Worm (Caenorhabditis elegans) whole organism, L2 larva: ENCODE data around the gene C17E7.9.

Experiments
- F13H6.1 ChIP-seq: sonication (generic microtip); optimal IDR thresholded peaks from 2 replicates; lab custom pipeline; 2016; ENCODE audit warnings: missing genetic modification characterization, missing compliant biosample characterization
- Y55F3AM.14 ChIP-seq: fragments of 200-800 bp; sonication (Bioruptor generic); optimal IDR thresholded peaks from 2 replicates; lab custom pipeline; 2018; ENCODE audit warnings: mild to moderate bottlenecking, missing genetic modification characterization, missing compliant biosample characterization
- ama-1 ChIP-seq: fragments of 150-350 bp; optimal IDR thresholded peaks from 2 replicates; lab custom pipeline; 2018; ENCODE audit warnings: inconsistent platforms
- lin-13 ChIP-seq: fragments of 150-350 bp; optimal IDR thresholded peaks from 2 replicates; lab custom pipeline; 2014; ENCODE audit warnings: missing biosample characterization, missing genetic modification reagents, missing genetic modification characterization
- lsy-2 ChIP-seq, 2 experiments: fragments of 150-350 bp in 1 of 2; sonication (generic microtip) in 1 of 2; optimal IDR thresholded peaks; 2 replicates each; lab custom pipeline; 2014 to 2017; ENCODE audit warnings: missing biosample characterization in 2 of 2, missing genetic modification characterization in 2 of 2
- mab-5 ChIP-seq: fragments of 150-350 bp; optimal IDR thresholded peaks from 2 replicates; lab custom pipeline; 2014; ENCODE audit warnings: missing biosample characterization, missing genetic modification characterization
- sma-3 ChIP-seq: sonication (generic microtip); optimal IDR thresholded peaks from 2 replicates; lab custom pipeline; 2016; ENCODE audit warnings: missing genetic modification reagents, missing genetic modification characterization, missing compliant biosample characterization
- snpc-4 ChIP-seq: fragments of 150-350 bp; optimal IDR thresholded peaks from 2 replicates; lab custom pipeline; 2014; ENCODE audit warnings: missing biosample characterization, missing genetic modification characterization
- unc-39 ChIP-seq: fragments of 150-350 bp; optimal IDR thresholded peaks from 2 replicates; lab custom pipeline; 2014; ENCODE audit warnings: missing biosample characterization, missing genetic modification characterization

- TF ChIP-seq lin-13, result no peak
- no peak for TF ChIP-seq mab-5 (tag; lab: Kevin White, UChicago)
- no peak for TF ChIP-seq sma-3 (GFP tag; lab: Kevin White, UChicago)
- no peak for TF ChIP-seq unc-39
- TF ChIP-seq lsy-2 (tag; optimal IDR thresholded peaks at IDR 0.05; lab: Kevin White, UChicago), result no peak
- no peak for TF ChIP-seq snpc-4 (tag; lab: Kevin White, UChicago)
- TF ChIP-seq F13H6.1 (tag; lab: Kevin White, UChicago), result no peak
- TF ChIP-seq ama-1 (lab: Kevin White, UChicago), result no peak
- TF ChIP-seq Y55F3AM.14 (GFP tag; lab: Kevin White, UChicago), result no peak
Observed at ce11 chrV:3921635-3922034, 31.0 kb upstream of the C17E7.9 start, which contains the start of gene srx-65.
